Worm (Caenorhabditis elegans) whole organism, young adult: ENCODE measurements around the gene smg-9.
A peak's percentile ranks its signal among the peaks of the same experiment; 100 is the strongest.

Source experiments
- B0019.2 ChIP-seq: fragments of 200-800 bp; sonication (Bioruptor generic); conservative IDR thresholded peaks from 2 replicates; pipeline ENCODE4 v1.3.6; 2022; ENCODE audit warnings: missing genetic modification reagents, missing genetic modification characterization, missing compliant biosample characterization
- Y56A3A.18 ChIP-seq: fragments of 200-800 bp; sonication (Bioruptor generic); IDR thresholded peaks from 2 replicates; pipeline ENCODE4 v1.3.6; 2022; ENCODE audit warnings: missing genetic modification reagents, missing genetic modification characterization, missing compliant biosample characterization
- Y67H2A.10 ChIP-seq: fragments of 200-800 bp; sonication (Bioruptor generic); conservative IDR thresholded peaks from 2 replicates; pipeline ENCODE4 v1.3.6; 2022; ENCODE audit warnings: missing genetic modification reagents, missing genetic modification characterization, missing compliant biosample characterization
- ama-1 ChIP-seq, 3 experiments: fragments of 150-350 bp in 1 of 3; sonication (generic microtip) in 2 of 3; optimal IDR thresholded peaks; 2 replicates each; lab custom pipeline; 2014 to 2018; ENCODE audit warnings: missing biosample characterization in 2 of 3, missing genetic modification characterization in 2 of 3, missing genetic modification reagents in 2 of 3
- egl-18 ChIP-seq: fragments of 200-800 bp; sonication (Bioruptor generic); IDR thresholded peaks from 2 replicates; pipeline ENCODE4 v1.3.6; 2022; ENCODE audit warnings: missing genetic modification reagents, missing genetic modification characterization, missing compliant biosample characterization
- hrde-1 ChIP-seq: sonication (generic microtip); optimal IDR thresholded peaks from 2 replicates; lab custom pipeline; 2016; ENCODE audit warnings: missing genetic modification characterization, mild to moderate bottlenecking, missing compliant biosample characterization, moderate library complexity, missing genotype, missing genetic modification reagents, borderline replicate concordance
- lin-35 ChIP-seq, 3 experiments: fragments of 150-350 bp in 2 of 3; sonication (generic microtip) in 1 of 3; optimal IDR thresholded peaks; 2 replicates each; lab custom pipeline; 2014 to 2018; ENCODE audit warnings: missing biosample characterization in 3 of 3, missing genetic modification characterization in 3 of 3, missing genetic modification reagents in 3 of 3
- snpc-1.1 ChIP-seq: sonication (generic microtip); optimal IDR thresholded peaks from 2 replicates; lab custom pipeline; 2017; ENCODE audit warnings: missing genetic modification characterization, mild to moderate bottlenecking, missing compliant biosample characterization, antibody characterized with exemption, moderate library complexity, missing genotype, missing genetic modification reagents; ENCODE audit not compliant: insufficient read depth
- snpc-4 ChIP-seq, 5 experiments: fragments of 150-350 bp in 1 of 5; sonication (generic microtip) in 4 of 5; optimal IDR thresholded peaks; 2 replicates each; lab custom pipeline; 2014 to 2018; ENCODE audit warnings: missing genetic modification characterization in 5 of 5, missing biosample characterization in 3 of 5, antibody characterized with exemption in 2 of 5, mild to moderate bottlenecking in 2 of 5, missing compliant biosample characterization in 2 of 5, missing genotype in 2 of 5, moderate library complexity in 2 of 5, missing genetic modification reagents in 1 of 5
- unc-130 ChIP-seq: sonication (generic microtip); optimal IDR thresholded peaks from 2 replicates; lab custom pipeline; 2016; ENCODE audit warnings: missing genetic modification reagents, missing genetic modification characterization, missing compliant biosample characterization
- unc-62 ChIP-seq: fragments of 150-350 bp; optimal IDR thresholded peaks from 2 replicates; lab custom pipeline; 2014; ENCODE audit warnings: missing biosample characterization, missing genetic modification reagents, missing genetic modification characterization
- zim-3 ChIP-seq: sonication (generic microtip); optimal IDR thresholded peaks from 2 replicates; lab custom pipeline; 2017; ENCODE audit warnings: mild to moderate bottlenecking, missing genetic modification characterization, moderate library complexity, missing compliant biosample characterization
- ztf-3 ChIP-seq: fragments of 200-800 bp; sonication (Bioruptor generic); optimal IDR thresholded peaks from 2 replicates; lab custom pipeline; 2018; ENCODE audit warnings: mild to moderate bottlenecking, missing genetic modification characterization, missing compliant biosample characterization

- TF ChIP-seq hrde-1 (tag; lab: Kevin White, UChicago) (no peak), Y67H2A.10 (GFP tag; lab: Robert Waterston, UW) (no peak), lin-35 (GFP tag; optimal IDR thresholded peaks at IDR 0.05; lab: Kevin White, UChicago) (no peak), zim-3 (tag; lab: Kevin White, UChicago) (no peak), unc-130 (GFP tag; lab: Kevin White, UChicago) (no peak), egl-18 (GFP tag; lab: Robert Waterston, UW) (no peak), snpc-1.1 (tag; lab: Kevin White, UChicago) (peak; percentile 26), Y56A3A.18 (GFP tag; lab: Robert Waterston, UW) (no peak), unc-62 (no peak), ama-1 (optimal IDR thresholded peaks at IDR 0.05; lab: Kevin White, UChicago) (no peak), ama-1 (GFP tag; optimal IDR thresholded peaks at IDR 0.05; lab: Kevin White, UChicago) (no peak), snpc-4 (GFP tag; optimal IDR thresholded peaks at IDR 0.05; lab: Kevin White, UChicago) (no peak), snpc-4 (tag; optimal IDR thresholded peaks at IDR 0.05; lab: Kevin White, UChicago) (no peak), ztf-3 (GFP tag; lab: Kevin White, UChicago) (no peak), B0019.2 (GFP tag; lab: Robert Waterston, UW) (no peak)
These were observed 1.5 kb upstream of the smg-9 start, which contains the start of the genes tac-1 and Y54E2A.4 for ce11 chrII:14753858-14754750.
